Worm (Caenorhabditis elegans) whole organism, dauer: ENCODE measurements around the gene tag-297.

ENCODE experiments used
- unc-62 ChIP-seq: sonication (generic microtip); optimal IDR thresholded peaks from 2 replicates; lab custom pipeline; 2017; ENCODE audit warnings: missing biosample characterization, missing genetic modification reagents, missing genetic modification characterization

Gene tag-297

DNA sequence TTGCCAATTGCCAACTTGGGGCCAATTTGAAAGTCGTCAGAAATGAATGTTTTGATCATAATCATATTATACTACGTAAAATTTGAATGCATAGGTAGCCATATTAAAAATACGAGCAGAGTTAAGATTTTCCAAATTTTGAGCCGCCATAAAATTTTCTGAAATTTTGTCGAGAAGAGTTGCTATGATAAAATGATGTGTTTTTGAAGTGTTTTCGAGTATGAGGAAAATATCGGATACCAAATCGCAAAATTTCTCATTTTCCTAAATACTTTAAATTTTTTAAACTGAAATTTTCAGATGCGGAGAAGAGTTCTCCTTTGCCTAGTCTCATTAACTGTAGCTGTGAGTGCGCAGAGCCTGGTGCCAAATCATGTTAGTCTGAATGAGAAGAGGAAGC, at the start of gene tag-297:
Gene tag-297 (plus strand): TSS at position 301 of the 400 bp plus-strand sequence.
- TF ChIP-seq unc-62, result no peak

DNA sequence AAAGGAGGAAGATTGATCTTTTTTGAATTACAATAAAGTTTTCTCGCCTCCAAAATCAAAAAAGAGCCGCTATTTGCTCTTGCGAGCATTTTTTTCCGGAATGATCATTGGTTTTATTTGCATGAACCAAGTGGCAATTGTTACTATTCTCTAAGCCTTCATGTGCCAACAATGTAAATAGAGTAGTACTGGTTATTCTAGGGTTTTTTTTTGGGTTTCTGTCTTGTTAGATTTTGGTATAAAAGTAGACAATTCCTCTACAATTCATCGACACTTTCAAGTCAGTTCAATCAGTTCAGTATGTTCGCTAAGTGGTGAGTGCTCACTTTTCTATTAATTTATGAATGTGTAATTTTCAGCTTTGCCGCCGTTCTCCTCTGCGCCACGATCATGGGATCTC, 49.4 kb upstream of the tag-297 start, which contains the start of gene nspb-7:
Gene nspb-7 (plus strand): TSS at position 301 of the 400 bp plus-strand sequence.
- no peak for TF ChIP-seq unc-62

DNA sequence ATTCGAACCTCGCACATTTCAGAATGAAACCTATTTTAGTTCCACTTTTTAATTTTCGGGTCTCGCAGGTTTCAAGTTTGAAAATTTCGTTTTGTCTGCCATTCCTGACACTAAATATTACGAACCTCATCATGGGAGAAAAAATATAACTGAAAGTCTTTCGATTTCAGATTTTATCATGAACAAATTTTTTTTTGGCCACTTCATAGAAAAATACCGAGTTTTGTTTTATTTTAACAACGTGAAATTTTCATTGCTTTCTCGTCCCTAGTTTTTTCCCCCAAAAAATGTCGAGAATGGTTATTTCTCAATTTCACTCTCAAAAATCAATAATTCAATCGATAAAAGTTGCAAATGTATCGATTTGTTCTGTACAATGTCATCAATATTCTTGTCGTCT, 48.7 kb upstream of the tag-297 start, which contains the start of gene C01G12.9:
Gene C01G12.9 (plus strand): TSS at position 301 of the 400 bp plus-strand sequence.
- no peak for TF ChIP-seq unc-62

DNA sequence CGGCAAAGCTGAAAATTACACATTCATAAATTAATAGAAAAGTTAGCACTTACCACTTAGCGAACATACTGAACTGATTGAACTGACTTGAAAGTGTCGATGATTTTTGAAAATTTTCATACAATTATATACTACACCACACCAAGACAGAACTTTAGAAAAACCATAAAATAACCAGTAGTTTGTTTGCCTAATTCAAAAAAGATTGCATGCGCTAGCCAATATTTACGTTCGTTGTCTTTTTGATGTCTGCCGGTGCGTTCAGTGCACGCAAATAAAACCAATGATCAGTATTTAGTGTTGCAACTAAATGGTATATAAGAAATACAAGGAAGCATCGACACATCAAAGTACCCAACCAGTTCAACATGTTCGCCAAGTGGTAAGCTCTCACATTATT, 46.9 kb upstream of the tag-297 start, which contains the start of the genes nspb-8 and nspb-9:
Gene nspb-8 (minus strand): TSS at position 101 of the 400 bp plus-strand sequence.
Gene nspb-9 (plus strand): TSS at position 311 of the 400 bp plus-strand sequence.
- no peak for TF ChIP-seq unc-62

DNA sequence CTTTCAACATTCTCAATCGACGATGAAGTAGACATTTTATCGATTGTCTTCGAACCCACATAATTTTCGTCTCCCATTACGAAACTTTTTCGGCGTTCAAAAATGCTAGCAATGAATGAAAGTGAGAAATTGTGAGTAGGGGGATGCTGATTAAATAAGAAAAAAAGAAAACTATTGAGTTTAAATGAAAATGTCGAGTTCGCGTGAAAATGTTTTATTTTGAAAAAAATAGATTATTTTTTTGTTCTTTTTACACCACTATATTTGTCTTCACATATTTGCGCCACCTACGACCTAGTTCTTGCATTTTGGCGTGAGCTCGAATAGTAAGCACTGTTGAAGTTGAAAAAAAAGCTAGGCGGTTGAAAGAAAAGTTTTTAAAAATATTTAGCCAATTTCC, 45.2 kb upstream of the tag-297 start, which contains the start of gene C01G12.3:
Gene C01G12.3 (minus strand): TSS at position 101 of the 400 bp plus-strand sequence.
- TF ChIP-seq unc-62, result no peak

DNA sequence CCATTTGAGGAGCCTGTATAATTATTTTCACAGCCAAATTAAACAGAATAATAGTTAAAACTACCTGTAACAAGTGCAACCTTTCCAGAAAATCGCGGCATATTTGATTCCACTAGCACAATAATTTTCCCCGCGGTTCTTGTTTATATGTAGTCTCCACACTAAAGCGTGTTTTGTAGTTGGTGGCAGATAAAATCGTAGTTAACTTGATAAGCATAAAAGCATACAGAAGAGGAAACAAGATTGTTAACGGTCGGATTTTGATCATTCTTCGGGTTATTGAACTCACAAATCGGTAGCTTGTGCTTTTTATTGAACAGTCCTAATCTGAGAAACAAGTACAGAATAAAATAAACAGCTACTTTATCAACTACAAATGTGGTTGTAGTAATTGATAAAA, 40.0 kb upstream of the tag-297 start, which contains the start of gene C01G12.5:
Gene C01G12.5 (minus strand): TSS at position 101 of the 400 bp plus-strand sequence.
- no peak for TF ChIP-seq unc-62

DNA sequence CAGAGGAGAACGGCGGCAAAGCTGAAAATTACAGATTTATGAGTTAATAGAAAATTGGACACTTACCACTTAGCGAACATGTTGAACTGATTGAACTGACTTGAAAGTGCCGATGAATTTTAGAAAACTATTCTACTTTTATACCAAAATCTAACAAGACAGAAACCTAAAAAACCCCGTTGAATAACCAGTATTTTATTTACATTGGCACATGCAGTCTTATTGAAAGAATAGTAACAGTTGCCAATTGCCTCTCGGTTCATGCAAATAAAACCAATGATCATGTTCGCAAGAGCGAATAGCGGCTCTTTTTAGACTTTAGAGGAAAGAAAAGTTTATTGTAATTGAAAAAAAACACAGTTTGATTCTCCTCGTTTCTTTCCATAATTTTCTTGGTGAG, 39.3 kb upstream of the tag-297 start, which contains the start of gene nspb-10:
Gene nspb-10 (minus strand): TSS at position 101 of the 400 bp plus-strand sequence.
- no peak for TF ChIP-seq unc-62

DNA sequence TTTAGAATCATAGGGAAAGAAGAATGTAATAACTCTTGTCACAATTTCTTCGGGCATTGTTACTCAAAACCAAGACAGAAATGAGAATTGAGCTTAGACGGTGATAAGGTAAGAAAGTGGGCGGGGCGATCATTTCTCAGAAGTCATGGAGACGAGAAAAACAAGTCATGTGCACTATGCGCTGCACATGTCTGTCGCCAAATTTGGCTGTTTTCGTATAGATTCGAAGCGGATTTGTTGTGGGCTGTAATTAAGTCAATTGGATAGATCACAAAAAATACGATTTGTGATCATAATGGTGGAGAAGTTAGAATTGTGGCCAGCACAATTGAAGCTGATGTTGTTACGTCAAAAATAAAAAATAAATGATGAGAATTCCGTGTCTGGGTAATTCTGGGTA, 35.7 kb upstream of the tag-297 start, which contains the start of gene C01G12.7:
Gene C01G12.7 (minus strand): TSS at position 195 of the 400 bp plus-strand sequence.
- no peak for TF ChIP-seq unc-62

DNA sequence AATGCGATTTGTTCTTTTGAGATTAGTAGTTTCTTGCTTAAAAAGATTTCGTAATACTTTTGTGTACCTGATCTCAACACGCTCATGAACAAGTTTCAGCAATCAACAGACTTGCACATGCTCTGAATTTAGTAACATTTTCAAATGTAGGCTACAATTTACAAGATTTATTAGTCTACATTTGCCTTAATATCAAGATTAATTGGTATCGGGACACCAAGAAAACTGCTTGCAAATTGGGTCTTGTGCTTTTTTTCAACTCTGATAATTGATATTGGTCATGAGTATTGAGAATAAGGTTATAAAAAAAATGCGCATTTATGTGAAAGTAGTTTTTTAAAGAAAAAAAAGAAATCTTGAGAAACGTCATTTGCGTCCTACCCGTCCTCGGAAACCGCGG, 34.8 kb upstream of the tag-297 start:
- TF ChIP-seq unc-62, result no peak

DNA sequence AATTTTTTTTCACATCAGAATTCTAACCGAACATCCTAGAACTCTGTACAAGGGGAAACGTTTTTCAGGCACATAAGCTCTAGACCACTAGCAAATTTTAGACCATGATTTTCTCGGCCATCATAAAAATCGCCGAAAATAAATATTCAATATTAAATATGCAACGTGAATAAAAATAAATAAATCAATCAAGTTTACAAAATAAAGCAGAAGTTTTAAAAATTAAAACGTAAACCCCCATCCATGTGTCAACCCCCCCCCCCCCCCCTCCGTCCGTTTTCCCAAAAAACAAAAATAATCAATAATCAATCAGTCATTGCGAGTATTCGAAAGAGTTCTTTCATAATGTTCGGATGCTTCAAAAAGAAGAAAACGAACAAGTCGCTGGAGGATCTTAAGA, 34.1 kb upstream of the tag-297 start, which contains the start of gene catp-4:
Gene catp-4 (plus strand): TSS at position 301 of the 400 bp plus-strand sequence.
- no peak for TF ChIP-seq unc-62

DNA sequence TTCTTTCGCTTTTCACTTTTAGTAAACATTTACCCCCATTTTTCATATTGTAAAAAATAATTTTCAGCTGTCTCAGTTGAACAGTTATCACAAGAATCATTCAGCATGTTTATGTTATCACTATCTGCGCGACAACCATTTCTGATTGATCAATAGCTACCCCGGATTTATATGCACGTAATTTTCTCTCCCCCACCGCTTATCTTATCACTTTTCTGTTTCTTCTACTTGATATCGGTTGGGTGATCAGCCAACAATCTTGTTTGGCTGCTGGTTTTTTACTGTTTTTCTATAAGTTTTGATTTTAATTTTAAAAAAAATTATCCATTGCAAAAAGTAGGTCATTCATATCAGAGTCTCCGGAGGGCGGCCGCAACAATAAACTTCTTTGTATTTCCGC, 29.6 kb upstream of the tag-297 start:
- TF ChIP-seq unc-62, result no peak

DNA sequence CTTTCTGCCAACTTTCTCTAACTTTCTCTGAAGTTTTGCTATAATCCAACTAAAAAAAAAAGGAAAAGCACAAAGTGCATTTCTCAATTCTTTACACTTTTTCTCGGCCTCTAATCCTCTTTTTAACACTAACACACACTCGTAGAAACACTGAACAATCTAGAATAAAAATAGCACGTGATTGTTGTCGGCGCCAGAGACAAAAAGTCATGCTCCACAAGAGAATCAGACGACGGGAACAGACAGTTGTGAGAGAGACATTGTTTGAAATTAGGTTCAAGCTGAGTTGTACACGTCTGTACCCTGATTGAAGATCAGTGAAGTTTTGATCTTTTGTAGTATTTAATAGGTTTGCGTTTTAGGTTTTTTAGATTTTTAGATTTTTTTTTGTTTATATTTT, 29.1 kb upstream of the tag-297 start:
- no peak for TF ChIP-seq unc-62

DNA sequence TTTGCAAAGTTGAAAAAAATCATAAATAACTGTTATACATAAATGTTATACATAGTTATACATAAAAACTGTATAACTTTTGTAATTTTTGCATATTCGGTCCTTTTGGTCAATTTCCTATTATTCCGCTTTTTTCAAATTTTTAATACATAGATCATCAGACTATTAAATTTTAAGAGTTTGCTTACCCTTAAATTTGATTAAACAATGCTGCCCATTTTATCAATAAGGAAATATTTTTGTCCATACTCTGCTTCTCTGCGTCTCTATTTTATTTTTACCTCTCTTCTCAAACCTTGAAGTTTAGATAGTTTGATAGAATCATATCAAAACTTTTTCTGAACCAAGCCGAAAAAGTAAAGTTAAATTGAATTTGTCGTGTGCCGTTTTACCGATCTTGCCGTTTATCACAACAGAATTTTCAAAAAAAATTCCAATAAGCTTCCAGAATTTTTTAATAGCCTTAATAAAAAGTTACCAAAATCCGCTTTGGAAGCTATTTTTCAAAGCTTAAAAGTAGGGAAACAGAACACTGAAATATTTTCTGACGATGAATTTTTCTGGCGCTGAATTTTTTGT, 28.1 kb upstream of the tag-297 start:
- TF ChIP-seq unc-62, result no peak

DNA sequence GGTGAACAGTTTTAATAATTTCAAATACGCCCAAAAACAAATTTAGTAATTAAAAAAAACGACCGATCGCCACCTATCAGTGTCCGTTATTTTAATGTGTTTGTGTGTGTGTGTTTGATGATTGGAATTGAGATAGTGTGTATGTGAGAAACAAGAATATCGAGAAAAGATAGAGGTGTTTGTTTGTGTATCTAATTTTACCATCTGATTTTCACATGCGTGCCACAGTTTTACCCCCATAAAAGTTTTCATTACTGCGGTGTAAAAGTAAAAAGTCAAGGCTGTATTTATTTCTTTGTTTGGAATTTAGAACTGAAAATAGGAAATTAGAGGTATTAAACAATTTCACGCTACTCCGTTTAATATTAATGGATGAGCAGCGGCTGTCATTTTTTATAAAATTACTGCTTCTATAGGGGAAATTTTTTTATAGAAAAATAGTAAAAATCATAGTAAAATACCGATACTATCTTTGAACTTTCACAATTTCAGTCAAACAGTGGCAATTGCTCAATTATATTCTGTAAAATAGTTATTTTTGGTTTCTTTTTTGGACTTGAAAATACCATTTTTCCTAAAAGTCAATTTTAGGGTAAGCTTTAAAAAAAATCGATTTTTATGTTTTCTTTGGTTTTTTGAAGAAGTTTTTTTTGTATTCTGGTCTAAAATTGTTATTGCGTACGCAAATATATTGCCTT, 27.3 kb upstream of the tag-297 start:
- TF ChIP-seq unc-62, result no peak

DNA sequence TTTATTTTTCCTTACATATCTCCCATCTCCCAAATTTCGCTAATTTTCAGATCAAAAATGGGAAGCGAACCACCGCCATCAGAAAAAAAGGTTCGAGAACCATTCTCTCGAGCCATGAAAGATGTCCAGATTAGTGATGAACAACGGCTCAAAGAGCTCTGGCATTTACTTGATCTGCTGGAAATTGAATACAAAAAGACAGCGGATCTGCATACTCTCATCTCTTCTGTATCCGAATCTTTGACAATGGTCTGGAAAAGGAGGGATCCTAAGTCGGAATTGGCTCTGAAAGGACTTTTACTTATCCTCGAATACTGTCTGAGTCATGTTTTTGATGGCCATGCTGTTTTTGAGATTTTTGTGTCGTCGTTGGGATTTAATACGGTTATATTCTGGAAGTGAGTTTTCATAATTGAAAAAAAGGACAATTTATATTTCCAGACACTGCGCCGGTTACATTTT, 26.5 kb upstream of the tag-297 start, which contains the start of gene tps-2:
Gene tps-2 (plus strand): TSS at position 51 of the 462 bp plus-strand sequence.
- no peak for TF ChIP-seq unc-62

DNA sequence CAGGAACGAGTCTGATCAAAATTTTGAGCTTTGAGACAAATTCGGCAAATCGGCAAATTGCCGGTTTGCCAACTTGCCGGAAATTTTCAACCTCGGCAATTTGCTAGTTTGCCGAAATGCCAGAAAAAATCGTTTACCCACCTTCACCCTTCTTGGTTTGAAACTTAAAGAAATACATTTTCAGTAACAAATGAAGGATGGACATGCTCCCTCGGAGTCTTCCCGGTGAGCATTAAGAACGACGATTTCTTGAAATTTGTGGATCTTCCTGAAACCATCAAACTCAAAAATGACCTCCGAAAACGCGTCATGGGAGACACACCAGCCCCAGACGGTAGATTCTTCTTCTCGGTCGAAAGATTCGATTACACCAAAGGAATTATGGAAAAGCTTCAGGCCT, 24.7 kb upstream of the tag-297 start:
- no peak for TF ChIP-seq unc-62

DNA sequence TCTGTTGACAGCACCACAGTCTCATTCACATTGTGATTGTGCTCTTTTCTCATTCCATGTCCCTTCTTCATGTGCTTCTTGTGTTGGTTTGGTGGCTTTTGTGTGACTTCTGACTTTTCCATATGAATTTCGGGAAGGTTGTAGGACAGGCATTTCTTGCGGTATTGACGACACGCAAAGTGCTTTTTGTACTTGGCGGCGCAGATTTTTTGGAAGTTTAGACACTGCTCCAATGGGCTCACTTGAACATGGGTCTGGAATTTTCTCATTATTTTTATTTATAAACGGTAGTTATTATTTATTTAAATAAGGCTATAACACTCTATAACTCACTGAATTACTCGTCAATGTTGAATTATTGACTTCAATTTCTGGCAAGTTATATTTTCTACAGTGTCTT, 23.2 kb upstream of the tag-297 start:
- TF ChIP-seq unc-62, result no peak
